Worm (Caenorhabditis elegans) whole organism, young adult: ENCODE results near the gene dep-1.

ENCODE experiments used
- B0035.1 ChIP-seq: sonication (generic microtip); optimal IDR thresholded peaks from 2 replicates; lab custom pipeline; 2016; ENCODE audit warnings: missing genetic modification characterization, mild to moderate bottlenecking, missing compliant biosample characterization, missing genotype, missing genetic modification reagents
- F10E7.11 ChIP-seq: sonication (generic microtip); optimal IDR thresholded peaks from 2 replicates; lab custom pipeline; 2017; ENCODE audit warnings: mild to moderate bottlenecking, missing genetic modification characterization, moderate library complexity, missing compliant biosample characterization
- F33H1.4 ChIP-seq: fragments of 200-800 bp; sonication (Bioruptor generic); IDR thresholded peaks from 2 replicates; pipeline ENCODE4 v1.3.6; 2022; ENCODE audit warnings: missing genetic modification reagents, missing genetic modification characterization, missing compliant biosample characterization
- F37B4.10 ChIP-seq: fragments of 200-800 bp; sonication (Bioruptor generic); IDR thresholded peaks from 2 replicates; pipeline ENCODE4 v1.3.6; 2022; ENCODE audit warnings: missing genetic modification characterization, missing compliant biosample characterization
- F39B2.1 ChIP-seq: fragments of 200-800 bp; sonication (Bioruptor generic); IDR thresholded peaks from 2 replicates; pipeline ENCODE4 v1.3.6; 2022; ENCODE audit warnings: missing genetic modification reagents, missing genetic modification characterization, missing compliant biosample characterization
- F49E8.2 ChIP-seq: sonication (generic microtip); optimal IDR thresholded peaks from 3 replicates; lab custom pipeline; 2017; ENCODE audit warnings: missing genetic modification characterization, mild to moderate bottlenecking, missing compliant biosample characterization, antibody characterized with exemption, moderate library complexity; ENCODE audit not compliant: insufficient read depth
- K12H6.12 ChIP-seq: fragments of 200-800 bp; sonication (Bioruptor generic); optimal IDR thresholded peaks from 2 replicates; lab custom pipeline; 2018; ENCODE audit warnings: mild to moderate bottlenecking, missing genetic modification characterization, missing compliant biosample characterization
- T07F8.4 ChIP-seq: sonication (generic microtip); optimal IDR thresholded peaks from 2 replicates; lab custom pipeline; 2016; ENCODE audit warnings: mild to moderate bottlenecking, missing genetic modification characterization, moderate library complexity, missing compliant biosample characterization
- Y53G8AR.9 ChIP-seq: fragments of 200-800 bp; sonication (Bioruptor generic); conservative IDR thresholded peaks from 2 replicates; pipeline ENCODE4 v1.3.6; 2022; ENCODE audit warnings: missing genetic modification reagents, missing genetic modification characterization, missing compliant biosample characterization
- akir-1 ChIP-seq: fragments of 200-800 bp; sonication (Bioruptor generic); optimal IDR thresholded peaks from 2 replicates; lab custom pipeline; 2018; ENCODE audit warnings: mild to moderate bottlenecking, missing genetic modification characterization, moderate library complexity, missing compliant biosample characterization
- aptf-2 ChIP-seq: fragments of 200-800 bp; sonication (Bioruptor generic); conservative IDR thresholded peaks from 2 replicates; pipeline ENCODE4 v1.3.6; 2022; ENCODE audit warnings: missing genetic modification reagents, missing genetic modification characterization, missing compliant biosample characterization
- aptf-3 ChIP-seq: fragments of 200-800 bp; sonication (Bioruptor generic); IDR thresholded peaks from 2 replicates; pipeline ENCODE4 v1.3.6; 2022; ENCODE audit warnings: missing genetic modification characterization, missing compliant biosample characterization
- cebp-1 ChIP-seq, 2 experiments: fragments of 200-800 bp in 1 of 2; sonication (Bioruptor generic) in 1 of 2; sonication (generic microtip) in 1 of 2; IDR thresholded peaks in 1 of 2; optimal IDR thresholded peaks in 1 of 2; 2 replicates each; pipeline versions ENCODE4 v1.3.6 to Lab custom; 2017 to 2022; ENCODE audit warnings: missing compliant biosample characterization in 2 of 2, missing genetic modification characterization in 2 of 2, mild to moderate bottlenecking in 1 of 2, missing genetic modification reagents in 1 of 2, moderate library complexity in 1 of 2
- cebp-2 ChIP-seq: fragments of 200-800 bp; sonication (Bioruptor generic); IDR thresholded peaks from 2 replicates; pipeline ENCODE4 v1.3.6; 2022; ENCODE audit warnings: missing genetic modification characterization, missing compliant biosample characterization
- ceh-100 ChIP-seq: fragments of 200-800 bp; sonication (Bioruptor generic); IDR thresholded peaks from 2 replicates; pipeline ENCODE4 v1.3.6; 2022; ENCODE audit warnings: missing genetic modification reagents, missing genetic modification characterization, missing compliant biosample characterization
- ceh-27 ChIP-seq: fragments of 200-800 bp; sonication (Bioruptor generic); optimal IDR thresholded peaks from 2 replicates; lab custom pipeline; 2018; ENCODE audit warnings: mild to moderate bottlenecking, missing genetic modification characterization, moderate library complexity, missing compliant biosample characterization
- ceh-79 ChIP-seq: sonication (generic microtip); optimal IDR thresholded peaks from 2 replicates; lab custom pipeline; 2017; ENCODE audit warnings: mild to moderate bottlenecking, missing genetic modification characterization, missing compliant biosample characterization
- ceh-91 ChIP-seq: fragments of 200-800 bp; sonication (Bioruptor generic); IDR thresholded peaks from 2 replicates; pipeline ENCODE4 v1.3.6; 2022; ENCODE audit warnings: missing genetic modification reagents, missing genetic modification characterization, missing compliant biosample characterization
- chd-7 ChIP-seq: sonication (generic microtip); optimal IDR thresholded peaks from 2 replicates; lab custom pipeline; 2016; ENCODE audit warnings: mild to moderate bottlenecking, missing genetic modification characterization, moderate library complexity, missing compliant biosample characterization
- die-1 ChIP-seq: sonication (generic microtip); optimal IDR thresholded peaks from 2 replicates; lab custom pipeline; 2016; ENCODE audit warnings: missing genotype, mild to moderate bottlenecking, missing genetic modification characterization, missing compliant biosample characterization
- efl-1 ChIP-seq: fragments of 150-350 bp; optimal IDR thresholded peaks from 2 replicates; lab custom pipeline; 2014; ENCODE audit warnings: missing biosample characterization, missing genetic modification reagents, missing genetic modification characterization
- egl-44 ChIP-seq: fragments of 200-800 bp; sonication (Bioruptor generic); IDR thresholded peaks from 2 replicates; pipeline ENCODE4 v1.3.6; 2022; ENCODE audit warnings: missing genetic modification reagents, missing genetic modification characterization, missing compliant biosample characterization
- ets-4 ChIP-seq: fragments of 200-800 bp; sonication (Bioruptor generic); optimal IDR thresholded peaks from 2 replicates; lab custom pipeline; 2018; ENCODE audit warnings: mild to moderate bottlenecking, missing genetic modification characterization, missing compliant biosample characterization
- hlh-12 ChIP-seq: sonication (generic microtip); optimal IDR thresholded peaks from 2 replicates; lab custom pipeline; 2016; ENCODE audit warnings: missing genetic modification characterization, missing compliant biosample characterization
- hmg-1.2 ChIP-seq: fragments of 200-800 bp; sonication (Bioruptor generic); IDR thresholded peaks from 2 replicates; pipeline ENCODE4 v1.3.6; 2022; ENCODE audit warnings: missing genetic modification reagents, missing genetic modification characterization, missing compliant biosample characterization
- hmg-20 ChIP-seq: fragments of 200-800 bp; sonication (Bioruptor generic); IDR thresholded peaks from 2 replicates; pipeline ENCODE4 v1.3.6; 2022; ENCODE audit warnings: missing genetic modification reagents, missing genetic modification characterization, missing compliant biosample characterization
- lag-1 ChIP-seq: fragments of 200-800 bp; sonication (Bioruptor generic); IDR thresholded peaks from 2 replicates; pipeline ENCODE4 v1.3.6; 2022; ENCODE audit warnings: missing genetic modification reagents, missing genetic modification characterization, missing compliant biosample characterization
- let-607 ChIP-seq, 2 experiments: fragments of 200-800 bp in 1 of 2; sonication (Bioruptor generic) in 1 of 2; sonication (generic microtip) in 1 of 2; optimal IDR thresholded peaks; 2 replicates each; lab custom pipeline; 2016 to 2018; ENCODE audit warnings: mild to moderate bottlenecking in 2 of 2, missing compliant biosample characterization in 2 of 2, missing genetic modification characterization in 2 of 2, moderate library complexity in 2 of 2, missing genotype in 1 of 2
- madf-8 ChIP-seq: fragments of 200-800 bp; sonication (Bioruptor generic); conservative IDR thresholded peaks from 2 replicates; pipeline ENCODE4 v1.3.6; 2022; ENCODE audit warnings: missing genetic modification reagents, missing genetic modification characterization, missing compliant biosample characterization
- nhr-80 ChIP-seq: sonication (generic microtip); optimal IDR thresholded peaks from 2 replicates; lab custom pipeline; 2016; ENCODE audit warnings: missing genetic modification characterization, missing compliant biosample characterization
- nhr-90 ChIP-seq: sonication (generic microtip); optimal IDR thresholded peaks from 2 replicates; lab custom pipeline; 2016; ENCODE audit warnings: missing genotype, mild to moderate bottlenecking, missing genetic modification characterization, missing compliant biosample characterization
- pha-4 ChIP-seq: fragments of 150-350 bp; sonication (generic microtip); optimal IDR thresholded peaks from 2 replicates; lab custom pipeline; 2014; ENCODE audit warnings: missing biosample characterization, missing genetic modification reagents, missing genetic modification characterization
- rec-8 ChIP-seq, 2 experiments: sonication (generic microtip); optimal IDR thresholded peaks; 2 replicates each; lab custom pipeline; 2016; ENCODE audit warnings: mild to moderate bottlenecking in 2 of 2, missing genetic modification characterization in 2 of 2, missing genetic modification reagents in 2 of 2, missing genotype in 2 of 2, missing biosample characterization in 1 of 2, missing compliant biosample characterization in 1 of 2, moderate library complexity in 1 of 2
- repo-1 ChIP-seq: sonication (generic microtip); optimal IDR thresholded peaks from 2 replicates; lab custom pipeline; 2017; ENCODE audit warnings: mild to moderate bottlenecking, missing genetic modification characterization, missing compliant biosample characterization
- somi-1 ChIP-seq: fragments of 200-800 bp; sonication (Bioruptor generic); optimal IDR thresholded peaks from 2 replicates; lab custom pipeline; 2018; ENCODE audit warnings: mild to moderate bottlenecking, missing genetic modification characterization, missing compliant biosample characterization
- tbx-9 ChIP-seq: sonication (generic microtip); optimal IDR thresholded peaks from 2 replicates; lab custom pipeline; 2016; ENCODE audit warnings: borderline replicate concordance, missing genetic modification characterization, inconsistent platforms, missing compliant biosample characterization
- ztf-28 ChIP-seq: fragments of 200-800 bp; sonication (Bioruptor generic); IDR thresholded peaks from 2 replicates; pipeline ENCODE4 v1.3.6; 2022; ENCODE audit warnings: missing genetic modification reagents, missing genetic modification characterization, missing compliant biosample characterization
- ztf-3 ChIP-seq: fragments of 200-800 bp; sonication (Bioruptor generic); optimal IDR thresholded peaks from 2 replicates; lab custom pipeline; 2018; ENCODE audit warnings: mild to moderate bottlenecking, missing genetic modification characterization, missing compliant biosample characterization

Gene dep-1

DNA sequence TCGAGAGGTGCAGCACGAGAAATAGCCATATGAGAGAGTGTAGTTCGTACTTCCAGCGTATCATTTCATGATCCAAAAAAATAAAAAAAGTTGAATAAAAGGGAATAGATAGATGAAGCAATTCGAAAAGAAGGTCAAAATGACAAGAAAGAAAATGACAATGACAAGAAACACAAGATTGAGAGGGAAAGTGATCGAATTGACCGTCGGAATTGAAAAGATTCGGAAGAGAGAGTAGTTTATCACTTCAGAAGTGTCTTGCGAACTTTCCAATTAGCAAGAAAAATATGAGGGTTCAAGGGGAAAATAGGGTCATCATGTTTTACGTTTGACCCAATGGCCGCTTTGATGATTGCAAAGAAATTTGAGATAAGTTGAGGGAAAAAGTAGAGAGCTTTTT is at the start of gene dep-1:
Gene dep-1 (minus strand): TSS at position 95 of the 400 bp plus-strand sequence.
- TF ChIP-seq F49E8.2 (tag; lab: Kevin White, UChicago) (no peak), ets-4 (GFP tag; lab: Kevin White, UChicago) (no peak), rec-8 (tag; optimal IDR thresholded peaks at IDR 0.05; lab: Kevin White, UChicago) (no peak), die-1 (tag; lab: Kevin White, UChicago) (no peak), nhr-90 (tag; lab: Kevin White, UChicago) (no peak), efl-1 (no peak), let-607 (tag; optimal IDR thresholded peaks at IDR 0.05; lab: Kevin White, UChicago) (no peak), aptf-3 (GFP tag; lab: Robert Waterston, UW) (no peak), madf-8 (no peak), F10E7.11 (tag; lab: Kevin White, UChicago) (no peak), ceh-100 (GFP tag; lab: Robert Waterston, UW) (no peak), egl-44 (no peak)

DNA sequence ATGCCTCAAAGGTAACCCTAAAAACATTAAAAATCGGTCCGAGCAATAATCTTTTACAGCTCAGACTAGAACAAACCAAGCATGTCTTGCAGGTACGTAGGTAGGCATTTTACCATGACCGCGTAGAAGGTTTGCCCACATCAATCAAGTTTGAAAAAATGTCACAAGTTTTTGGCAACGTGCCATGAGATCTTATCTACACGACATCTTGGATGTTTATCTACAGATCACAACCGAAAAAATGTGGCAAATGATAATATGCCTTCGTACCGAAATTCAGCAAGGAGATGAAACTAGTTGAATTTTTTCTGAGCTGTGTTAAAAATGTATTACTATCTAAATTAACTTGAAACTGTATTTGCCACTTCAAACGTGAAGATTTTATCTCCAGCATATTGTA is 44.8 kb upstream of the dep-1 start:
- TF ChIP-seq F33H1.4 (GFP tag; lab: Robert Waterston, UW): no peak
- TF ChIP-seq die-1 (tag; lab: Kevin White, UChicago): no peak
- no peak for TF ChIP-seq ztf-28 (GFP tag; lab: Robert Waterston, UW)

DNA sequence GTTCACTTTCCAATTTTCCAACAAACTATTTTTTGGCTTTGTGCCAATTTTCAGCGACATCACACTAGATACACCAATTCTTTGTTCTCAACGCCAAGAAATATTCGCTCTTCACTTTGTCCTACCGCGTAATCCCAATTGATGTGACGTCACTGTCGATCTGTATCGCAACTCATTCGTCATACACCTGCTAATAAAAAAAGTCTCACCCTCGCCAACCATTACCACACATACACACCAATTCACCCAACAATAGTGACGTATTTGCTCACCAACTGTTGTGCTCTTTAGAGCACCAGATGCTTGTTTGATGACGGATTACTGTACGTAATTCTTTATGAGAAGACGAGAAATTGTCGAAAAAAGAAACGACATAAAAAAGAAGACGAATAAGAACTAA is 43.8 kb upstream of the dep-1 start:
- TF ChIP-seq Y53G8AR.9 (0 out of 2 replicates have a peak, but pooled peaks have one; percentile 56), F39B2.1 (GFP tag; lab: Robert Waterston, UW) (no peak), B0035.1 (tag; lab: Kevin White, UChicago) (no peak)

DNA sequence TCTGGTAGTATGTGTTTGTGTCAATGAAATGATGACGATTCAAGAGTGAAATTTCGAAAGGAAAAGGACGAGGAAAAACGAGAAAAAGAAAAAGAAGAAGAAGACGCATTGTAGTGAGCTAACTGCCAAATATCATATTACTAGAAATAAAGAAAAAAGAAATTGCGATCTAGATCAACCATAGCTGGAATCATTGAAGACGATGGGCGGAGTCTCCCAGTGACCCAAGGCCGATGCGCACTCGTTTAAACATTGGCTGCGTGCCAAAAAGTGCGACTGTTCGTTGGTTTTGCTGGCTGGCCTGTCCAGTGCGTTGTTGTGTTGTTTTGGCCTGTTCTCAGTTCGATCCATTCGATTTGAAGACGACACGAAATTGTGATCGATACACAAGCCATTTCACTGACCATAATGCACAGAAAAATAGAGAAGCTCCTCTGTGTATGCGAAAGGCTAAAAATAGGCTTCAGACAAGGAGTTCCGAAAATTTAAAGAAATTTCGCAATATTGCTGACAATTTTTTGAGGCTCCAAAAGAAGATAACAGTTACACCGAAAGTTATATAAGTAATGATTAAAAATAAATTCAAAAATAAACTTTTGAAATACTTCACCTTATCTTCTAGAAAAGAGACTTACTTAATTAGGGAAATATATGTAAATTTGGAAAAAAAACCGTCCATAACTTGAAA is 42.8 kb upstream of the dep-1 start:
- TF ChIP-seq F37B4.10 (GFP tag; lab: Robert Waterston, UW) (0 out of 2 replicates have a peak, but pooled peaks have one; percentile 27), tbx-9 (tag; lab: Kevin White, UChicago) (no peak), cebp-1 (GFP tag; IDR thresholded peaks at IDR 0.05; lab: Robert Waterston, UW) (peak; percentile 61; the same call in 1 of the 2 replicates), cebp-1 (tag; optimal IDR thresholded peaks at IDR 0.05; lab: Kevin White, UChicago) (peak; percentile 91)

DNA sequence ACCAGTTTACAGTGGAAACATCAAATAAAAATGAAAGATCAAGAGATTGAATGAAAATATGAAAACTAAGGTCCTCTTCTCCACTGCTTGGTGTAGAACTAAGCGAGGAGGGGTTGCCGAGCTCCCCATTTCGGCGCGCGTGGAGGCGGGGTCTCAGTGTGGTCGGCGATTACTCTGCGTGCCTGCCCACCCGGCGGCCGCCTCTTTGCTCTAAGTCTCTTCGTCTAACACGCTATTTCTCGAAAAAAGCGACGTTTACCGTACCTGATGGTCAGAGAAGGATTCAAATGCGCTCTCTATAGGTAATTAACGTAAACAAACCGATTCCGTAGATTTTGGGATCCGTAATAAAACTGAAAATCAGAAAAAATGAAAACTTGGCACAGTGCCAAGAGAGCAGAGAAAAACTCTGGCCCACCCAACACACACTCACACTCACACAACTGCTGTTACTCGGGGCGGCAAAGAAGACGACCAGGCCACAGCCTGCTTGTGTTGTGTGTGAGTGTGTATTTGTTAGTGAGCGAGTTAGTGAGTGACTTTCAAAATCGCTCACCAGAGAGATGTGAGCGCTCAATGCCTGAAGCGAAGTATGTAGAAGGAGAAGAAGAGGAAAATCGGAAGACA is 42.1 kb upstream of the dep-1 start:
- no peak for TF ChIP-seq ceh-100 (GFP tag; lab: Robert Waterston, UW)
- TF ChIP-seq ceh-91 (GFP tag; lab: Robert Waterston, UW): no peak
- no peak for TF ChIP-seq somi-1 (GFP tag; lab: Kevin White, UChicago)
- peak; percentile 81 for TF ChIP-seq hmg-1.2 (GFP tag; lab: Robert Waterston, UW)
- TF ChIP-seq ztf-3 (GFP tag; lab: Kevin White, UChicago): no peak
- TF ChIP-seq hlh-12 (tag; lab: Kevin White, UChicago): no peak
- TF ChIP-seq K12H6.12 (tag; lab: Kevin White, UChicago): peak; percentile 75
- no peak for TF ChIP-seq pha-4 (tag; lab: Kevin White, UChicago)
- no peak for TF ChIP-seq akir-1 (GFP tag; lab: Kevin White, UChicago)
- no peak for TF ChIP-seq T07F8.4 (tag; lab: Kevin White, UChicago)
- no peak for TF ChIP-seq F49E8.2 (tag; lab: Kevin White, UChicago)
- no peak for TF ChIP-seq F39B2.1 (GFP tag; lab: Robert Waterston, UW)
- TF ChIP-seq lag-1 (GFP tag; lab: Robert Waterston, UW): no peak
- no peak for TF ChIP-seq cebp-2
- TF ChIP-seq nhr-80 (tag; lab: Kevin White, UChicago): peak; percentile 74
- peak; percentile 64 for TF ChIP-seq ceh-27 (GFP tag; lab: Kevin White, UChicago)
- TF ChIP-seq aptf-2: no peak
- TF ChIP-seq ceh-79 (tag; lab: Kevin White, UChicago): no peak
- TF ChIP-seq hmg-20 (GFP tag; lab: Robert Waterston, UW): no peak
- TF ChIP-seq chd-7 (tag; lab: Kevin White, UChicago): peak; percentile 20
- no peak for TF ChIP-seq B0035.1 (tag; lab: Kevin White, UChicago)
- TF ChIP-seq F10E7.11 (tag; lab: Kevin White, UChicago): no peak
- TF ChIP-seq repo-1 (tag; lab: Kevin White, UChicago): no peak
